Fruit fly (Drosophila melanogaster): ENCODE measurements around the gene Fife.

dm6 chr3L:2748359-2748758, 36.9 kb upstream of the Fife start:
- TF ChIP-seq CTCF (optimal IDR thresholded peaks at IDR 0.05) (no peak), CG8478 (optimal IDR thresholded peaks at IDR 0.05) (no peak)

All from S2 (cell line).